Fruit fly (Drosophila melanogaster) whole organism, embryonic: ENCODE results near the gene CG8301.

ENCODE experiments used
- Antp ChIP-seq: fragments of 200-800 bp; sonication (Bioruptor generic); optimal IDR thresholded peaks from 3 replicates; lab custom pipeline; 2016; ENCODE audit warnings: missing biosample characterization, missing genetic modification characterization
- CG10147 ChIP-seq: fragments of 200-800 bp; sonication (Bioruptor generic); optimal IDR thresholded peaks from 2 replicates; lab custom pipeline; 2019; ENCODE audit warnings: missing biosample characterization, mild to moderate bottlenecking, missing genetic modification characterization, moderate library complexity
- CG10267 ChIP-seq: fragments of 200-800 bp; sonication (Bioruptor generic); optimal IDR thresholded peaks from 2 replicates; lab custom pipeline; 2018; ENCODE audit warnings: missing biosample characterization, mild to moderate bottlenecking, missing genetic modification characterization, moderate library complexity
- CG11085 ChIP-seq: fragments of 200-800 bp; sonication (Bioruptor generic); IDR thresholded peaks from 2 replicates; pipeline ENCODE4 v1.3.6; 2022; ENCODE audit warnings: missing biosample characterization, missing genetic modification characterization
- CG11696 ChIP-seq: fragments of 200-800 bp; sonication (Bioruptor generic); IDR thresholded peaks from 2 replicates; pipeline ENCODE4 v1.3.6; 2022; ENCODE audit warnings: missing biosample characterization, missing genetic modification characterization
- CG14050 ChIP-seq: fragments of 200-800 bp; sonication (Bioruptor generic); IDR thresholded peaks from 3 replicates; pipeline ENCODE4 v1.3.6; 2022; ENCODE audit warnings: missing biosample characterization, missing genetic modification characterization
- CG15011 ChIP-seq: fragments of 200-800 bp; sonication (Bioruptor generic); optimal IDR thresholded peaks from 3 replicates; lab custom pipeline; 2018; ENCODE audit warnings: missing biosample characterization, mild to moderate bottlenecking, missing genetic modification characterization
- CG15696 ChIP-seq: fragments of 200-800 bp; sonication (Bioruptor generic); optimal IDR thresholded peaks from 2 replicates; lab custom pipeline; 2019; ENCODE audit warnings: missing biosample characterization, mild to moderate bottlenecking, missing genetic modification characterization, moderate library complexity
- CG1792 ChIP-seq: fragments of 200-800 bp; sonication (Bioruptor generic); optimal IDR thresholded peaks from 2 replicates; lab custom pipeline; 2016; ENCODE audit warnings: missing biosample characterization, missing genetic modification characterization
- CG18619 ChIP-seq: fragments of 200-800 bp; sonication (Bioruptor generic); optimal IDR thresholded peaks from 3 replicates; lab custom pipeline; 2017; ENCODE audit warnings: missing biosample characterization, mild to moderate bottlenecking, missing genetic modification characterization
- CG18764 ChIP-seq: fragments of 200-800 bp; sonication (Bioruptor generic); optimal IDR thresholded peaks from 3 replicates; lab custom pipeline; 2016; ENCODE audit warnings: missing biosample characterization, missing genetic modification characterization
- CG30020 ChIP-seq: fragments of 200-800 bp; optimal IDR thresholded peaks from 2 replicates; lab custom pipeline; 2019; ENCODE audit warnings: missing biosample characterization, mild to moderate bottlenecking, missing genetic modification characterization, moderate library complexity
- CG3726 ChIP-seq: fragments of 200-800 bp; sonication (Bioruptor generic); IDR thresholded peaks from 3 replicates; pipeline ENCODE4, ENCODE4 v1.3.6; 2022; ENCODE audit warnings: missing biosample characterization, missing genetic modification characterization
- CG4617 ChIP-seq: fragments of 200-800 bp; sonication (Bioruptor generic); optimal IDR thresholded peaks from 3 replicates; lab custom pipeline; 2016; ENCODE audit warnings: missing biosample characterization, missing genetic modification characterization, borderline replicate concordance
- CG7372 ChIP-seq: fragments of 200-800 bp; sonication (Bioruptor generic); IDR thresholded peaks from 2 replicates; pipeline ENCODE4 v1.3.6; 2022; ENCODE audit warnings: missing biosample characterization, missing genetic modification characterization
- CG8089 ChIP-seq: fragments of 200-800 bp; sonication (Bioruptor generic); optimal IDR thresholded peaks from 3 replicates; lab custom pipeline; 2016; ENCODE audit warnings: missing biosample characterization, missing genetic modification characterization
- CG9727 ChIP-seq: fragments of 200-800 bp; sonication (Bioruptor generic); optimal IDR thresholded peaks from 3 replicates; lab custom pipeline; 2017; ENCODE audit warnings: missing biosample characterization, mild to moderate bottlenecking, missing genetic modification characterization
- CHES-1-like ChIP-seq: fragments of 200-800 bp; sonication (Bioruptor generic); optimal IDR thresholded peaks from 2 replicates; lab custom pipeline; 2016; ENCODE audit warnings: missing biosample characterization, missing genetic modification characterization
- Doc3 ChIP-seq: fragments of 200-800 bp; sonication (Bioruptor generic); IDR thresholded peaks from 3 replicates; pipeline ENCODE4 v1.3.6; 2022; ENCODE audit warnings: missing biosample characterization, missing genetic modification characterization; ENCODE audit not compliant: partially characterized antibody
- Fer2 ChIP-seq: fragments of 200-800 bp; sonication (Bioruptor generic); optimal IDR thresholded peaks from 2 replicates; lab custom pipeline; 2018; ENCODE audit warnings: missing biosample characterization, mild to moderate bottlenecking, missing genetic modification characterization, moderate library complexity
- HHEX ChIP-seq: fragments of 200-800 bp; sonication (Bioruptor generic); optimal IDR thresholded peaks from 3 replicates; lab custom pipeline; 2017; ENCODE audit warnings: missing biosample characterization, mild to moderate bottlenecking, missing genetic modification characterization, missing genetic modification reagents
- HLH54F ChIP-seq: fragments of 200-800 bp; sonication (Bioruptor generic); optimal IDR thresholded peaks from 3 replicates; lab custom pipeline; 2016; ENCODE audit warnings: missing biosample characterization, missing genetic modification characterization
- NfI ChIP-seq: fragments of 200-800 bp; sonication (Bioruptor generic); optimal IDR thresholded peaks from 3 replicates; lab custom pipeline; 2018; ENCODE audit warnings: missing biosample characterization, mild to moderate bottlenecking, missing genetic modification characterization, moderate library complexity
- Oaz ChIP-seq: fragments of 200-800 bp; sonication (Bioruptor generic); IDR thresholded peaks from 2 replicates; pipeline ENCODE4 v1.3.6; 2022; ENCODE audit warnings: missing biosample characterization, missing genetic modification characterization
- Oli ChIP-seq: fragments of 200-800 bp; sonication (Bioruptor generic); optimal IDR thresholded peaks from 2 replicates; lab custom pipeline; 2018; ENCODE audit warnings: missing biosample characterization, mild to moderate bottlenecking, missing genetic modification characterization, moderate library complexity
- Optix ChIP-seq: fragments of 200-800 bp; sonication (Bioruptor generic); IDR thresholded peaks from 3 replicates; pipeline ENCODE4 v1.3.6; 2022; ENCODE audit warnings: missing biosample characterization, missing genetic modification characterization
- Rfx ChIP-seq: fragments of 200-800 bp; sonication (Bioruptor generic); IDR thresholded peaks from 2 replicates; pipeline ENCODE4 v1.3.6; 2022; ENCODE audit warnings: missing biosample characterization, missing genetic modification characterization
- Sry-β ChIP-seq: fragments of 200-800 bp; sonication (Bioruptor generic); optimal IDR thresholded peaks from 2 replicates; lab custom pipeline; 2018; ENCODE audit warnings: missing biosample characterization, mild to moderate bottlenecking, missing genetic modification characterization, moderate library complexity
- aop ChIP-seq: fragments of 200-800 bp; sonication (Bioruptor generic); IDR thresholded peaks from 2 replicates; pipeline ENCODE4 v1.3.6; 2022; ENCODE audit warnings: missing biosample characterization, missing genetic modification characterization
- cg ChIP-seq: fragments of 200-800 bp; sonication (Bioruptor generic); optimal IDR thresholded peaks from 3 replicates; lab custom pipeline; 2019; ENCODE audit warnings: missing biosample characterization, mild to moderate bottlenecking, missing genetic modification characterization, moderate library complexity
- chm ChIP-seq: fragments of 200-800 bp; sonication (Bioruptor generic); IDR thresholded peaks from 2 replicates; pipeline ENCODE4 v1.3.6; 2022; ENCODE audit warnings: missing biosample characterization, missing genetic modification characterization
- croc ChIP-seq: fragments of 200-800 bp; sonication (Bioruptor generic); conservative IDR thresholded peaks from 3 replicates; pipeline ENCODE4 v1.3.6; 2022; ENCODE audit warnings: missing biosample characterization, missing genetic modification characterization
- crp ChIP-seq, 2 experiments: fragments of 200-800 bp; sonication (Bioruptor generic); optimal IDR thresholded peaks; 2 replicates in 1 of 2; 3 replicates in 1 of 2; lab custom pipeline; 2017; ENCODE audit warnings: missing biosample characterization in 2 of 2, missing genetic modification characterization in 2 of 2, mild to moderate bottlenecking in 1 of 2, moderate library complexity in 1 of 2
- cwo ChIP-seq: fragments of 200-800 bp; sonication (Bioruptor generic); optimal IDR thresholded peaks from 3 replicates; lab custom pipeline; 2017; ENCODE audit warnings: missing biosample characterization, missing genetic modification characterization, mild to moderate bottlenecking, moderate library complexity, missing genetic modification reagents
- disco-r ChIP-seq: fragments of 200-800 bp; sonication (Bioruptor generic); optimal IDR thresholded peaks from 2 replicates; lab custom pipeline; 2016; ENCODE audit warnings: missing biosample characterization, missing genetic modification characterization
- gcm ChIP-seq: fragments of 200-800 bp; sonication (Bioruptor generic); optimal IDR thresholded peaks from 2 replicates; lab custom pipeline; 2019; ENCODE audit warnings: missing biosample characterization, mild to moderate bottlenecking, missing genetic modification characterization, moderate library complexity
- gcm2 ChIP-seq: fragments of 200-800 bp; sonication (Bioruptor generic); optimal IDR thresholded peaks from 2 replicates; lab custom pipeline; 2016; ENCODE audit warnings: missing biosample characterization, missing genetic modification characterization
- gsb-n ChIP-seq: fragments of 200-800 bp; sonication (Bioruptor generic); optimal IDR thresholded peaks from 3 replicates; lab custom pipeline; 2018; ENCODE audit warnings: missing biosample characterization, mild to moderate bottlenecking, missing genetic modification characterization
- inv ChIP-seq: fragments of 200-800 bp; sonication (Bioruptor generic); IDR thresholded peaks from 2 replicates; pipeline ENCODE4 v1.3.6; 2022; ENCODE audit warnings: missing biosample characterization, missing genetic modification characterization; ENCODE audit not compliant: partially characterized antibody
- lab ChIP-seq: fragments of 200-800 bp; sonication (Bioruptor generic); optimal IDR thresholded peaks from 3 replicates; lab custom pipeline; 2017; ENCODE audit warnings: missing biosample characterization, missing genetic modification characterization, mild to moderate bottlenecking, moderate library complexity, missing genetic modification reagents
- mirr ChIP-seq: fragments of 200-800 bp; sonication (Bioruptor generic); optimal IDR thresholded peaks from 3 replicates; lab custom pipeline; 2018; ENCODE audit warnings: missing biosample characterization, mild to moderate bottlenecking, missing genetic modification characterization
- oc ChIP-seq: fragments of 200-800 bp; sonication (Bioruptor generic); optimal IDR thresholded peaks from 2 replicates; lab custom pipeline; 2018; ENCODE audit warnings: missing biosample characterization, mild to moderate bottlenecking, missing genetic modification characterization, moderate library complexity
- peb ChIP-seq: fragments of 200-800 bp; sonication (Bioruptor generic); IDR thresholded peaks from 2 replicates; pipeline ENCODE4 v1.3.6; 2022; ENCODE audit warnings: missing biosample characterization, missing genetic modification characterization
- pros ChIP-seq: fragments of 200-800 bp; sonication (Bioruptor generic); optimal IDR thresholded peaks from 3 replicates; lab custom pipeline; 2019; ENCODE audit warnings: missing biosample characterization, mild to moderate bottlenecking, missing genetic modification characterization, moderate library complexity
- ro ChIP-seq: fragments of 200-800 bp; sonication (Bioruptor generic); IDR thresholded peaks from 2 replicates; pipeline ENCODE4 v1.3.6; 2022; ENCODE audit warnings: missing biosample characterization, missing genetic modification characterization
- stc ChIP-seq: fragments of 200-800 bp; sonication (Bioruptor generic); IDR thresholded peaks from 2 replicates; pipeline ENCODE4 v1.3.6; 2022; ENCODE audit warnings: missing biosample characterization, missing genetic modification characterization
- ttk ChIP-seq: fragments of 200-800 bp; sonication (Bioruptor generic); IDR thresholded peaks from 2 replicates; pipeline ENCODE4 v2.1.2; 2022; ENCODE audit warnings: missing biosample characterization, missing genetic modification characterization
- tx ChIP-seq: fragments of 200-800 bp; sonication (Bioruptor generic); optimal IDR thresholded peaks from 2 replicates; lab custom pipeline; 2016; ENCODE audit warnings: missing biosample characterization, missing genetic modification characterization
- yki ChIP-seq: fragments of >200 bp; optimal IDR thresholded peaks from 3 replicates; lab custom pipeline; 2018

CG8301 gene

dm6 chr3R:9577382-9578137 is 3.5 kb upstream of the CG8301 start, which contains the start of the genes Kap-alpha3 and Son (continued):
- TF ChIP-seq CG30020, result peak; percentile 89
- TF ChIP-seq CG18764 (GFP tag; lab: Kevin White, UChicago), result peak; percentile 89
- peak; percentile 80; the same call in 2 of the 3 replicates for TF ChIP-seq CG3726 (GFP tag; lab: Robert Waterston, UW)
- peak; percentile 86 for TF ChIP-seq gcm2 (GFP tag; lab: Kevin White, UChicago)
- TF ChIP-seq stc, result peak; percentile 83
- TF ChIP-seq CG7372 (GFP tag; lab: Robert Waterston, UW), result peak; percentile 88
- TF ChIP-seq HLH54F (GFP tag; lab: Kevin White, UChicago), result peak; percentile 94
- peak; percentile 47; the same call in 1 of the 2 replicates for TF ChIP-seq ro (GFP tag; lab: Robert Waterston, UW)
- no peak for TF ChIP-seq aop
- TF ChIP-seq Optix (GFP tag; lab: Robert Waterston, UW), result peak; percentile 86
- TF ChIP-seq CG11085 (GFP tag; lab: Robert Waterston, UW), result peak; percentile 93
- TF ChIP-seq Oli, result peak; percentile 84
- peak; percentile 87 for TF ChIP-seq CG4617
- peak; percentile 97 for TF ChIP-seq NfI (GFP tag; lab: Kevin White, UChicago)
- peak; percentile 82 for TF ChIP-seq cg (GFP tag; lab: Kevin White, UChicago)
- peak; percentile 88 for TF ChIP-seq Doc3 (GFP tag; lab: Robert Waterston, UW)
- peak; percentile 89 for TF ChIP-seq Sry-β (GFP tag; lab: Kevin White, UChicago)
- TF ChIP-seq CG8089 (GFP tag; lab: Kevin White, UChicago), result peak; percentile 93
- peak; percentile 94 for TF ChIP-seq HHEX (GFP tag; lab: Kevin White, UChicago)
- peak; percentile 59 for TF ChIP-seq pros (GFP tag; lab: Kevin White, UChicago)
- peak; percentile 79 for TF ChIP-seq croc (GFP tag; lab: Robert Waterston, UW)
- peak; percentile 97 for TF ChIP-seq CG9727 (GFP tag; lab: Kevin White, UChicago)
- TF ChIP-seq CG10267, result peak; percentile 91
- TF ChIP-seq CG15011 (GFP tag; lab: Kevin White, UChicago), result peak; percentile 93
- TF ChIP-seq Antp (GFP tag; lab: Kevin White, UChicago), result peak; percentile 91
- TF ChIP-seq oc (tag; lab: Kevin White, UChicago), result peak; percentile 73
- TF ChIP-seq gcm (GFP tag; lab: Kevin White, UChicago), result peak; percentile 86
- TF ChIP-seq Rfx, result peak; percentile 93
- peak; percentile 74 for TF ChIP-seq CG14050 (GFP tag; lab: Robert Waterston, UW)
- TF ChIP-seq gsb-n (tag; lab: Kevin White, UChicago), result peak; percentile 82
- TF ChIP-seq CG11696 (GFP tag; lab: Robert Waterston, UW), result peak; percentile 67
- TF ChIP-seq cwo (GFP tag; lab: Kevin White, UChicago), result peak; percentile 79
- TF ChIP-seq tx (GFP tag; lab: Kevin White, UChicago), result peak; percentile 82
- peak; percentile 90 for TF ChIP-seq chm (GFP tag; lab: Robert Waterston, UW)
- TF ChIP-seq crp (GFP tag; optimal IDR thresholded peaks at IDR 0.05; lab: Kevin White, UChicago), result peak in 1 of 2 experiments; percentile 63
- peak; percentile 67; the same call in 1 of the 2 replicates for TF ChIP-seq peb (GFP tag; lab: Robert Waterston, UW)
- peak; percentile 96 for TF ChIP-seq mirr (GFP tag; lab: Kevin White, UChicago)
- TF ChIP-seq CHES-1-like, result peak; percentile 95
- peak; percentile 88 for TF ChIP-seq ttk
- TF ChIP-seq disco-r (GFP tag; lab: Kevin White, UChicago), result peak; percentile 87
- TF ChIP-seq CG10147 (GFP tag; lab: Kevin White, UChicago), result peak; percentile 90
- peak; percentile 96 for TF ChIP-seq CG18619 (GFP tag; lab: Kevin White, UChicago)
- peak; percentile 85 for TF ChIP-seq CG1792 (GFP tag; lab: Kevin White, UChicago)
- TF ChIP-seq inv, result peak; percentile 87
- TF ChIP-seq Fer2 (tag; lab: Kevin White, UChicago), result peak; percentile 92
- TF ChIP-seq lab (GFP tag; lab: Kevin White, UChicago), result peak; percentile 96
- TF ChIP-seq Oaz, result peak; percentile 74
- TF ChIP-seq yki (lab: Kevin White, UChicago), result no peak
- TF ChIP-seq CG15696 (tag; lab: Kevin White, UChicago), result peak; percentile 85
